Fruit fly (Drosophila melanogaster) whole organism, embryonic: Measurements from ENCODE around the gene Nadsyn.

Experiments used
- Adf1 ChIP-seq: fragments of 200-800 bp; sonication (Bioruptor generic); IDR thresholded peaks from 2 replicates; pipeline ENCODE4 v1.3.6; 2022; ENCODE audit warnings: missing biosample characterization, missing genetic modification characterization
- Atf3 ChIP-seq: fragments of 200-800 bp; sonication (Bioruptor generic); optimal IDR thresholded peaks from 3 replicates; lab custom pipeline; 2016; ENCODE audit warnings: missing biosample characterization, missing genetic modification characterization
- Bteb2 ChIP-seq: fragments of 200-800 bp; sonication (Bioruptor generic); optimal IDR thresholded peaks from 2 replicates; lab custom pipeline; 2016; ENCODE audit warnings: missing biosample characterization, missing genetic modification characterization
- CG13894 ChIP-seq: fragments of 200-800 bp; sonication (Bioruptor generic); optimal IDR thresholded peaks from 3 replicates; lab custom pipeline; 2018; ENCODE audit warnings: missing biosample characterization, mild to moderate bottlenecking, missing genetic modification characterization, moderate library complexity
- CG14050 ChIP-seq: fragments of 200-800 bp; sonication (Bioruptor generic); IDR thresholded peaks from 3 replicates; pipeline ENCODE4 v1.3.6; 2022; ENCODE audit warnings: missing biosample characterization, missing genetic modification characterization
- CG15269 ChIP-seq: fragments of 200-800 bp; sonication (Bioruptor generic); optimal IDR thresholded peaks from 2 replicates; lab custom pipeline; 2018; ENCODE audit warnings: missing biosample characterization, mild to moderate bottlenecking, missing genetic modification characterization, moderate library complexity
- CG15514 ChIP-seq: fragments of 200-800 bp; sonication (Bioruptor generic); optimal IDR thresholded peaks from 3 replicates; lab custom pipeline; 2017; ENCODE audit warnings: missing biosample characterization, missing genetic modification characterization, mild to moderate bottlenecking, moderate library complexity, missing genetic modification reagents
- CG16813 ChIP-seq: fragments of 200-800 bp; sonication (Bioruptor generic); IDR thresholded peaks from 3 replicates; pipeline ENCODE4 v1.3.6; 2022; ENCODE audit warnings: missing biosample characterization, missing genetic modification characterization; ENCODE audit not compliant: partially characterized antibody
- CG17385 ChIP-seq: fragments of 200-800 bp; sonication (Bioruptor generic); optimal IDR thresholded peaks from 3 replicates; lab custom pipeline; 2018; ENCODE audit warnings: missing biosample characterization, mild to moderate bottlenecking, missing genetic modification characterization
- CG2199 ChIP-seq: fragments of 200-800 bp; sonication (Bioruptor generic); IDR thresholded peaks from 3 replicates; pipeline ENCODE4 v1.3.6; 2022; ENCODE audit warnings: missing biosample characterization, missing genetic modification characterization
- CG3163 ChIP-seq: fragments of 200-800 bp; sonication (Bioruptor generic); optimal IDR thresholded peaks from 3 replicates; lab custom pipeline; 2016; ENCODE audit warnings: missing biosample characterization, missing genetic modification characterization
- CG32532 ChIP-seq: fragments of 200-800 bp; sonication (Bioruptor generic); IDR thresholded peaks from 2 replicates; pipeline ENCODE4 v1.3.6; 2022; ENCODE audit warnings: missing biosample characterization, missing genetic modification characterization
- CG3281 ChIP-seq: fragments of 200-800 bp; sonication (Bioruptor generic); optimal IDR thresholded peaks from 3 replicates; lab custom pipeline; 2017; ENCODE audit warnings: missing biosample characterization, mild to moderate bottlenecking, missing genetic modification characterization
- CG34376 ChIP-seq: fragments of 200-800 bp; sonication (Bioruptor generic); optimal IDR thresholded peaks from 2 replicates; lab custom pipeline; 2018; ENCODE audit warnings: missing biosample characterization, mild to moderate bottlenecking, missing genetic modification characterization
- CG3995 ChIP-seq: fragments of 200-800 bp; sonication (Bioruptor generic); optimal IDR thresholded peaks from 3 replicates; lab custom pipeline; 2016; ENCODE audit warnings: missing biosample characterization, missing genetic modification characterization
- CG42726 ChIP-seq: fragments of 200-800 bp; sonication (Bioruptor generic); IDR thresholded peaks from 2 replicates; pipeline ENCODE4 v1.3.6; 2022; ENCODE audit warnings: missing biosample characterization, missing genetic modification characterization; ENCODE audit not compliant: partially characterized antibody
- CG7987 ChIP-seq: fragments of 200-800 bp; sonication (Bioruptor generic); optimal IDR thresholded peaks from 2 replicates; lab custom pipeline; 2018; ENCODE audit warnings: missing biosample characterization, mild to moderate bottlenecking, missing genetic modification characterization, moderate library complexity
- CG8944 ChIP-seq: fragments of 200-800 bp; sonication (Bioruptor generic); optimal IDR thresholded peaks from 3 replicates; lab custom pipeline; 2016; ENCODE audit warnings: missing biosample characterization, missing genetic modification characterization
- CG9932 ChIP-seq: fragments of 200-800 bp; sonication (Bioruptor generic); IDR thresholded peaks from 2 replicates; pipeline ENCODE4 v1.3.6; 2022; ENCODE audit warnings: missing biosample characterization, missing genetic modification characterization
- Dbx ChIP-seq: fragments of 200-800 bp; sonication (Bioruptor generic); IDR thresholded peaks from 3 replicates; pipeline ENCODE4 v1.3.6; 2022; ENCODE audit warnings: missing biosample characterization, missing genetic modification characterization
- HHEX ChIP-seq: fragments of 200-800 bp; sonication (Bioruptor generic); optimal IDR thresholded peaks from 3 replicates; lab custom pipeline; 2017; ENCODE audit warnings: missing biosample characterization, mild to moderate bottlenecking, missing genetic modification characterization, missing genetic modification reagents
- HLH3B ChIP-seq: fragments of 200-800 bp; sonication (Bioruptor generic); IDR thresholded peaks from 2 replicates; pipeline ENCODE4 v1.3.6; 2022; ENCODE audit warnings: missing biosample characterization, missing genetic modification characterization
- Hr3 ChIP-seq: fragments of 200-800 bp; sonication (Bioruptor generic); optimal IDR thresholded peaks from 3 replicates; lab custom pipeline; 2016; ENCODE audit warnings: missing biosample characterization, missing genetic modification characterization
- Hr78 ChIP-seq, 2 experiments: fragments of 200-800 bp in 1 of 2; fragments of >200 bp in 1 of 2; sonication (Bioruptor generic) in 1 of 2; optimal IDR thresholded peaks; 2 replicates each; lab custom pipeline; 2017 to 2019; ENCODE audit warnings: missing biosample characterization in 2 of 2, missing genetic modification characterization in 2 of 2, mild to moderate bottlenecking in 1 of 2, moderate library complexity in 1 of 2
- Jarid2 ChIP-seq: fragments of 200-800 bp; sonication (Bioruptor generic); optimal IDR thresholded peaks from 3 replicates; lab custom pipeline; 2017; ENCODE audit warnings: mild to moderate bottlenecking, missing biosample characterization, missing genetic modification reagents, missing genetic modification characterization
- Lhr ChIP-seq: fragments of 200-800 bp; sonication (Bioruptor generic); optimal IDR thresholded peaks from 3 replicates; lab custom pipeline; 2017; ENCODE audit warnings: mild to moderate bottlenecking, missing biosample characterization, missing genetic modification reagents, missing genetic modification characterization
- MTF-1 ChIP-seq: fragments of 200-800 bp; sonication (Bioruptor generic); optimal IDR thresholded peaks from 2 replicates; lab custom pipeline; 2018; ENCODE audit warnings: missing biosample characterization, mild to moderate bottlenecking, missing genetic modification characterization, borderline replicate concordance
- Med ChIP-seq: fragments of 200-800 bp; sonication (Bioruptor generic); peaks from one replicate; lab custom pipeline; 2016; ENCODE audit warnings: missing biosample characterization, missing genetic modification characterization, mild to moderate bottlenecking, inconsistent platforms, moderate library complexity
- NFAT ChIP-seq: fragments of 200-800 bp; sonication (Bioruptor generic); IDR thresholded peaks from 2 replicates; pipeline ENCODE4 v1.3.6; 2022; ENCODE audit warnings: missing biosample characterization, missing genetic modification characterization
- NK7.1 ChIP-seq: fragments of 200-800 bp; sonication (Bioruptor generic); optimal IDR thresholded peaks from 3 replicates; lab custom pipeline; 2016; ENCODE audit warnings: missing biosample characterization, missing genetic modification characterization
- Pdp1 ChIP-seq, 2 experiments: fragments of 200-800 bp; sonication (Bioruptor generic); optimal IDR thresholded peaks; 3 replicates each; lab custom pipeline; 2016; ENCODE audit warnings: missing biosample characterization in 2 of 2, missing genetic modification characterization in 2 of 2, mild to moderate bottlenecking in 1 of 2, moderate library complexity in 1 of 2
- Tbp ChIP-seq: fragments of >200 bp; optimal IDR thresholded peaks from 2 replicates; lab custom pipeline; 2018; ENCODE audit warnings: missing biosample characterization, missing genetic modification characterization
- amos ChIP-seq: fragments of 200-800 bp; sonication (Bioruptor generic); IDR thresholded peaks from 2 replicates; pipeline ENCODE4 v1.3.6; 2022; ENCODE audit warnings: missing biosample characterization, missing genetic modification characterization; ENCODE audit not compliant: partially characterized antibody
- ash1 ChIP-seq: fragments of 200-800 bp; sonication (Bioruptor generic); optimal IDR thresholded peaks from 2 replicates; lab custom pipeline; 2018; ENCODE audit warnings: missing biosample characterization, mild to moderate bottlenecking, missing genetic modification characterization
- bbx ChIP-seq: fragments of 200-800 bp; sonication (Bioruptor generic); IDR thresholded peaks from 2 replicates; pipeline ENCODE4 v1.3.6; 2022; ENCODE audit warnings: missing biosample characterization, missing genetic modification characterization; ENCODE audit not compliant: partially characterized antibody
- caup ChIP-seq: fragments of 200-800 bp; sonication (Bioruptor generic); optimal IDR thresholded peaks from 3 replicates; lab custom pipeline; 2017; ENCODE audit warnings: missing biosample characterization, mild to moderate bottlenecking, missing genetic modification characterization, moderate library complexity; ENCODE audit not compliant: severe bottlenecking
- chinmo ChIP-seq: fragments of 200-800 bp; sonication (Bioruptor generic); IDR thresholded peaks from 4 replicates; pipeline ENCODE4 v1.3.6; 2022; ENCODE audit warnings: missing biosample characterization, missing genetic modification characterization; ENCODE audit not compliant: partially characterized antibody
- crol ChIP-seq: fragments of 200-800 bp; sonication (Bioruptor generic); IDR thresholded peaks from 2 replicates; pipeline ENCODE4 v1.3.6; 2022; ENCODE audit warnings: missing biosample characterization, missing genetic modification characterization
- kah ChIP-seq: fragments of 200-800 bp; sonication (Bioruptor generic); optimal IDR thresholded peaks from 2 replicates; lab custom pipeline; 2018; ENCODE audit warnings: missing biosample characterization, mild to moderate bottlenecking, missing genetic modification characterization
- nerfin-1 ChIP-seq: fragments of 200-800 bp; sonication (Bioruptor generic); optimal IDR thresholded peaks from 3 replicates; lab custom pipeline; 2019; ENCODE audit warnings: missing biosample characterization, mild to moderate bottlenecking, missing genetic modification characterization, moderate library complexity
- nom ChIP-seq: fragments of 200-800 bp; sonication (Bioruptor generic); optimal IDR thresholded peaks from 2 replicates; lab custom pipeline; 2017; ENCODE audit warnings: missing biosample characterization, missing genetic modification characterization, mild to moderate bottlenecking, moderate library complexity, missing genetic modification reagents
- sisA ChIP-seq: fragments of 200-800 bp; sonication (Bioruptor generic); IDR thresholded peaks from 2 replicates; pipeline ENCODE4 v1.3.6; 2022; ENCODE audit warnings: missing biosample characterization, missing genetic modification characterization
- sob ChIP-seq: fragments of 200-800 bp; sonication (Bioruptor generic); IDR thresholded peaks from 2 replicates; pipeline ENCODE4 v1.3.6; 2022; ENCODE audit warnings: missing biosample characterization, missing genetic modification characterization
- unpg ChIP-seq: fragments of 200-800 bp; sonication (Bioruptor generic); optimal IDR thresholded peaks from 3 replicates; lab custom pipeline; 2018; ENCODE audit warnings: missing biosample characterization, mild to moderate bottlenecking, missing genetic modification characterization, moderate library complexity
- vnd ChIP-seq: fragments of 200-800 bp; sonication (Bioruptor generic); IDR thresholded peaks from 3 replicates; pipeline ENCODE4 v1.3.6; 2022; ENCODE audit warnings: missing biosample characterization, missing genetic modification characterization; ENCODE audit not compliant: partially characterized antibody
- vvl ChIP-seq: fragments of 200-800 bp; sonication (Bioruptor generic); IDR thresholded peaks from 2 replicates; pipeline ENCODE4 v1.3.6; 2022; ENCODE audit warnings: missing biosample characterization, missing genetic modification characterization
- yki ChIP-seq: fragments of >200 bp; optimal IDR thresholded peaks from 3 replicates; lab custom pipeline; 2018

Nadsyn gene

DNA sequence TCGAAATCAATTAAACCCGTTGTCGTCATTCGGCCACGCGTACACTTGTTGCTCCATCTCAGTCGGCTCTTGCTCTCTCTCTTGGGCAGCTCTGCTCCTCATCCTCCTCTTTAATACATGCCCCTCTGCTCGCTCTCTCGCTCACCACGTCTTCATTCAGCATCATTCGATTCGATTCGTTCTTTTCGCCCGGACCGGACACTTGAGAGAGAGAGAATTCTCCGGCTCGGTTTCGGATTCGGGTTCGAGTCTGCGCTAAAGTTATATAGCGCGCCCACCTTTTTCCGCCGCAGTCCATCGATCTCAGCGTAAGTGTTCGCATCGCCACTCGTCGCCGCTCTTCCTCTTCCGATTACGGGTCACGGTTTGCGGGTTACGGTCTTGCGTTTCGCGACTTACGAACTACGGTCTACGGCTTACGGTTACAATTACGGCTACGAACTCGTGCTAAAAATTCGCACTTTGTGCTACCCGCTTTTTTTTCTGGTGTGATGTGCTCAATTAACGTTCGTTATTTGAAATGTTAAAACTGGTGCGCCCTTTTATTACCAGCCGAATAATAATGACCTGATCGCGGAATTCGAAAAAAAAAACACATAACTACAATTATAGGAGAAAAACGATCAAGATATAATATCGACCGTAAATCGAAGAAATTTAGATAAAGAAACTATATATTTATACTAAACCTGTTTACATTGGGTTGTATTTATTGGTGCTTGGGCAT is 76.0 kb downstream of the Nadsyn start (continued):
- TF ChIP-seq bbx (GFP tag; lab: Robert Waterston, UW) (peak; percentile 28; the same call in 1 of the 2 replicates), NFAT (GFP tag; lab: Robert Waterston, UW) (peak; percentile 55; the same call in 1 of the 2 replicates), CG16813 (GFP tag; lab: Robert Waterston, UW) (no peak), CG17385 (GFP tag; lab: Kevin White, UChicago) (peak; percentile 76), CG3281 (GFP tag; lab: Kevin White, UChicago) (peak; percentile 31), Med (GFP tag; lab: Kevin White, UChicago) (peak; percentile 87), CG7987 (GFP tag; lab: Kevin White, UChicago) (peak; percentile 36), crol (GFP tag; lab: Robert Waterston, UW) (peak; percentile 80), unpg (GFP tag; lab: Kevin White, UChicago) (peak; percentile 0), Hr3 (GFP tag; lab: Kevin White, UChicago) (no peak), sob (no peak), CG3995 (GFP tag; lab: Kevin White, UChicago) (peak; percentile 86), CG2199 (GFP tag; lab: Robert Waterston, UW) (peak; percentile 81; the same call in 1 of the 3 replicates), Dbx (peak; percentile 46; the same call in 1 of the 3 replicates), kah (GFP tag; lab: Kevin White, UChicago) (peak; percentile 76), Jarid2 (GFP tag; lab: Kevin White, UChicago) (peak; percentile 81), ash1 (GFP tag; lab: Kevin White, UChicago) (peak; percentile 69), yki (lab: Kevin White, UChicago) (peak; percentile 52), CG34376 (peak; percentile 50), CG42726 (GFP tag; lab: Robert Waterston, UW) (peak; percentile 50; the same call in 1 of the 2 replicates), CG3163 (GFP tag; lab: Kevin White, UChicago) (peak; percentile 7), HHEX (GFP tag; lab: Kevin White, UChicago) (no peak), Tbp (GFP tag; lab: Kevin White, UChicago) (no peak), caup (GFP tag; lab: Kevin White, UChicago) (peak; percentile 55), Lhr (GFP tag; lab: Kevin White, UChicago) (no peak), CG15269 (tag; lab: Kevin White, UChicago) (no peak), Hr78 (GFP tag; optimal IDR thresholded peaks at IDR 0.05; lab: Kevin White, UChicago) (peak in 1 of 2 experiments; percentile 60), NK7.1 (GFP tag; lab: Kevin White, UChicago) (no peak), vvl (GFP tag; lab: Robert Waterston, UW) (0 out of 2 replicates have a peak, but pooled peaks have one; percentile 31), CG14050 (GFP tag; lab: Robert Waterston, UW) (no peak), Atf3 (GFP tag; lab: Kevin White, UChicago) (no peak), CG15514 (peak; percentile 10), Bteb2 (GFP tag; lab: Kevin White, UChicago) (no peak), nom (peak; percentile 50), amos (GFP tag; lab: Robert Waterston, UW) (peak; percentile 29; the same call in 1 of the 2 replicates), Adf1 (GFP tag; lab: Robert Waterston, UW) (peak; percentile 61; the same call in 1 of the 2 replicates), nerfin-1 (tag; lab: Kevin White, UChicago) (no peak), CG9932 (GFP tag; lab: Robert Waterston, UW) (peak; percentile 20; the same call in 1 of the 2 replicates), vnd (GFP tag; lab: Robert Waterston, UW) (0 out of 3 replicates have a peak, but pooled peaks have one; percentile 8), sisA (GFP tag; lab: Robert Waterston, UW) (no peak), chinmo (GFP tag; lab: Robert Waterston, UW) (peak; percentile 83; the same call in 1 of the 4 replicates), MTF-1 (GFP tag; lab: Kevin White, UChicago) (peak; percentile 35), CG13894 (tag; lab: Kevin White, UChicago) (peak; percentile 66), CG8944 (GFP tag; lab: Kevin White, UChicago) (no peak), CG32532 (GFP tag; lab: Robert Waterston, UW) (peak; percentile 48; the same call in 1 of the 2 replicates), HLH3B (GFP tag; lab: Robert Waterston, UW) (peak; percentile 8; the same call in 1 of the 2 replicates), Pdp1 (GFP tag; optimal IDR thresholded peaks at IDR 0.05; lab: Kevin White, UChicago) (peak in 1 of 2 experiments; percentile 86)
